Worm (Caenorhabditis elegans) whole organism, mixed stage, embryonic: ENCODE results near the gene lurp-2.

ENCODE experiments used
- blmp-1 ChIP-seq: fragments of 150-350 bp; optimal IDR thresholded peaks from 2 replicates; lab custom pipeline; 2014; ENCODE audit warnings: missing biosample characterization, missing genetic modification characterization
- ceh-39 ChIP-seq: fragments of 150-350 bp; optimal IDR thresholded peaks from 2 replicates; lab custom pipeline; 2014; ENCODE audit warnings: missing biosample characterization, missing genetic modification characterization
- ces-1 ChIP-seq: fragments of 150-350 bp; optimal IDR thresholded peaks from 2 replicates; lab custom pipeline; 2014; ENCODE audit warnings: missing biosample characterization, missing genetic modification reagents, missing genetic modification characterization
- ham-2 ChIP-seq: fragments of 200-800 bp; sonication (Bioruptor generic); optimal IDR thresholded peaks from 2 replicates; lab custom pipeline; 2018; ENCODE audit warnings: mild to moderate bottlenecking, missing genetic modification characterization, missing compliant biosample characterization
- lin-13 ChIP-seq: fragments of 150-350 bp; optimal IDR thresholded peaks from 2 replicates; lab custom pipeline; 2014; ENCODE audit warnings: missing biosample characterization, missing genetic modification characterization
- mep-1 ChIP-seq: fragments of 150-350 bp; optimal IDR thresholded peaks from 2 replicates; lab custom pipeline; 2017; ENCODE audit warnings: missing biosample characterization, missing genetic modification reagents, missing genetic modification characterization, inconsistent platforms
- nhr-12 ChIP-seq: fragments of 150-350 bp; optimal IDR thresholded peaks from 2 replicates; lab custom pipeline; 2014; ENCODE audit warnings: missing biosample characterization, missing genetic modification characterization
- nhr-76 ChIP-seq: sonication (generic microtip); optimal IDR thresholded peaks from 2 replicates; lab custom pipeline; 2017; ENCODE audit warnings: missing biosample characterization, missing genetic modification characterization
- sem-2 ChIP-seq: fragments of 200-800 bp; sonication (Bioruptor generic); optimal IDR thresholded peaks from 2 replicates; lab custom pipeline; 2018; ENCODE audit warnings: mild to moderate bottlenecking, missing genetic modification characterization, missing compliant biosample characterization
- snpc-4 ChIP-seq: fragments of 150-350 bp; optimal IDR thresholded peaks from 2 replicates; lab custom pipeline; 2014; ENCODE audit warnings: missing biosample characterization, missing genetic modification characterization
- unc-120 ChIP-seq: sonication (generic microtip); optimal IDR thresholded peaks from 2 replicates; lab custom pipeline; 2017; ENCODE audit warnings: missing genetic modification characterization, missing compliant biosample characterization; ENCODE audit not compliant: poor library complexity, severe bottlenecking
- unc-39 ChIP-seq: fragments of 150-350 bp; optimal IDR thresholded peaks from 2 replicates; lab custom pipeline; 2014; ENCODE audit warnings: missing biosample characterization, missing genetic modification characterization
- unc-62 ChIP-seq: fragments of 150-350 bp; optimal IDR thresholded peaks from 2 replicates; lab custom pipeline; 2014; ENCODE audit warnings: missing biosample characterization, missing genetic modification reagents, missing genetic modification characterization
- ztf-11 ChIP-seq: fragments of 150-350 bp; optimal IDR thresholded peaks from 2 replicates; lab custom pipeline; 2014; ENCODE audit warnings: missing biosample characterization, missing genetic modification characterization

ce11 chrV:13417513-13417912 is 35.9 kb upstream of the lurp-2 start, which contains the start of gene F53F1.6:
- no peak for TF ChIP-seq lin-13 (tag; lab: Kevin White, UChicago)
- TF ChIP-seq ceh-39 (tag; lab: Kevin White, UChicago), result no peak
- no peak for TF ChIP-seq snpc-4
- no peak for TF ChIP-seq ztf-11 (tag; lab: Kevin White, UChicago)
- TF ChIP-seq ces-1, result no peak
- TF ChIP-seq unc-62 (GFP tag; lab: Kevin White, UChicago), result no peak
- TF ChIP-seq blmp-1 (tag; lab: Kevin White, UChicago), result no peak
- TF ChIP-seq mep-1 (tag; lab: Kevin White, UChicago), result no peak
- TF ChIP-seq sem-2 (GFP tag; lab: Kevin White, UChicago), result no peak
- TF ChIP-seq nhr-12 (tag; lab: Kevin White, UChicago), result no peak
- no peak for TF ChIP-seq unc-39 (tag; lab: Kevin White, UChicago)
- no peak for TF ChIP-seq nhr-76 (tag; lab: Kevin White, UChicago)
- TF ChIP-seq ham-2 (GFP tag; lab: Kevin White, UChicago), result no peak
- TF ChIP-seq unc-120 (tag; lab: Kevin White, UChicago), result no peak
